Worm (Caenorhabditis elegans) whole organism, mixed stage, embryonic: Measurements from ENCODE around the gene brf-1.

Experiments used
- M03D4.4 ChIP-seq: sonication (generic microtip); optimal IDR thresholded peaks from 2 replicates; lab custom pipeline; 2017; ENCODE audit warnings: mild to moderate bottlenecking, missing genetic modification characterization, missing compliant biosample characterization
- ceh-43 ChIP-seq: fragments of 200-800 bp; sonication (Bioruptor generic); optimal IDR thresholded peaks from 2 replicates; lab custom pipeline; 2018; ENCODE audit warnings: mild to moderate bottlenecking, missing genetic modification characterization, moderate library complexity, missing compliant biosample characterization
- ceh-83 ChIP-seq: fragments of 200-800 bp; sonication (Bioruptor generic); optimal IDR thresholded peaks from 2 replicates; lab custom pipeline; 2018; ENCODE audit warnings: mild to moderate bottlenecking, missing genetic modification characterization, missing compliant biosample characterization
- elt-1 ChIP-seq: sonication (generic microtip); optimal IDR thresholded peaks from 2 replicates; lab custom pipeline; 2017; ENCODE audit warnings: missing genetic modification characterization, mild to moderate bottlenecking, missing compliant biosample characterization, antibody characterized with exemption, moderate library complexity, borderline replicate concordance; ENCODE audit not compliant: insufficient read depth
- hlh-1 ChIP-seq: fragments of 150-350 bp; optimal IDR thresholded peaks from 2 replicates; lab custom pipeline; 2014; ENCODE audit warnings: missing biosample characterization, missing genetic modification reagents, missing genetic modification characterization
- lin-32 ChIP-seq: fragments of 200-800 bp; sonication (Bioruptor generic); optimal IDR thresholded peaks from 2 replicates; lab custom pipeline; 2018; ENCODE audit warnings: mild to moderate bottlenecking, missing genetic modification characterization, missing compliant biosample characterization
- mab-5 ChIP-seq: fragments of 150-350 bp; optimal IDR thresholded peaks from 2 replicates; lab custom pipeline; 2014; ENCODE audit warnings: missing biosample characterization, missing genetic modification characterization
- nhr-12 ChIP-seq: fragments of 150-350 bp; optimal IDR thresholded peaks from 2 replicates; lab custom pipeline; 2014; ENCODE audit warnings: missing biosample characterization, missing genetic modification characterization
- nhr-237 ChIP-seq: fragments of 150-350 bp; optimal IDR thresholded peaks from 2 replicates; lab custom pipeline; 2014; ENCODE audit warnings: missing biosample characterization, missing genetic modification characterization
- nhr-76 ChIP-seq: sonication (generic microtip); optimal IDR thresholded peaks from 2 replicates; lab custom pipeline; 2017; ENCODE audit warnings: missing biosample characterization, missing genetic modification characterization
- sptf-1 ChIP-seq: sonication (generic microtip); optimal IDR thresholded peaks from 2 replicates; lab custom pipeline; 2017; ENCODE audit warnings: mild to moderate bottlenecking, missing genetic modification characterization, moderate library complexity, missing compliant biosample characterization
- unc-62 ChIP-seq: fragments of 150-350 bp; optimal IDR thresholded peaks from 2 replicates; lab custom pipeline; 2014; ENCODE audit warnings: missing biosample characterization, missing genetic modification reagents, missing genetic modification characterization
- zip-8 ChIP-seq: fragments of 150-350 bp; optimal IDR thresholded peaks from 2 replicates; lab custom pipeline; 2014; ENCODE audit warnings: missing biosample characterization, missing genetic modification characterization
- ztf-11 ChIP-seq: fragments of 150-350 bp; optimal IDR thresholded peaks from 2 replicates; lab custom pipeline; 2014; ENCODE audit warnings: missing biosample characterization, missing genetic modification characterization

ce11 chrII:7337469-7337893, 31.8 kb downstream of the brf-1 start:
- no peak for TF ChIP-seq ztf-11 (tag; lab: Kevin White, UChicago)
- no peak for TF ChIP-seq nhr-76 (tag; lab: Kevin White, UChicago)
- TF ChIP-seq nhr-237 = no peak
- TF ChIP-seq elt-1 (tag; lab: Kevin White, UChicago) = no peak
- no peak for TF ChIP-seq ceh-43 (GFP tag; lab: Kevin White, UChicago)
- TF ChIP-seq mab-5 (tag; lab: Kevin White, UChicago) = no peak
- TF ChIP-seq lin-32 = no peak
- no peak for TF ChIP-seq M03D4.4 (tag; lab: Kevin White, UChicago)
- no peak for TF ChIP-seq hlh-1 (tag; lab: Kevin White, UChicago)
- TF ChIP-seq nhr-12 (tag; lab: Kevin White, UChicago) = no peak
- no peak for TF ChIP-seq ceh-83 (GFP tag; lab: Kevin White, UChicago)
- TF ChIP-seq sptf-1 = no peak
- no peak for TF ChIP-seq zip-8
- no peak for TF ChIP-seq unc-62 (GFP tag; lab: Kevin White, UChicago)
